Fruit fly (Drosophila melanogaster): ENCODE measurements around the gene CenG1A.

DNA sequence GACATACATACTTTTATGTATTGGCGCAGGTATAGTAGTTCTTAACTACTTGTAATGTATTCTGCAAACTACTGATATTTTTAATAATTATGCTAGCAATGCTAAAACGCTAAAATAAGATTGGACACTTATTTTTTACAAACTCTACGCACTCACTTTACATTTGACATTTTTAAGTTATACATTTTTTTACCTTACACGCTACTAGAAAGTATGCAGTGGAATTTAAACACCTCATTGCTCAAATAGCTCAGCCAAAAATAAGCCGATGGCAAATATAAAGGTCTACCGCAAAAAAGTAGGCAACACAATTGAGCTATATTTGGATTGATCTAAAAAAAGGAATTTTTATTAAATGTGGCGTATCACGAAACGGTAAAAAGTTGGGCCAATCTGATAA lies 6.7 kb downstream of the CenG1A start:
- TF ChIP-seq usp (GFP tag; optimal IDR thresholded peaks at IDR 0.05) (no peak), EcR (GFP tag; optimal IDR thresholded peaks at IDR 0.05) (no peak), pan (optimal IDR thresholded peaks at IDR 0.05) (no peak), psq (optimal IDR thresholded peaks at IDR 0.05) (no peak), CG8478 (optimal IDR thresholded peaks at IDR 0.05) (no peak), Dll (optimal IDR thresholded peaks at IDR 0.05) (no peak)

All from whole organism.